Fruit fly (Drosophila melanogaster) whole organism, prepupa: ENCODE measurements around the gene CG42810.

Experiments used
- CG11294 ChIP-seq: fragments of 200-800 bp; sonication (Bioruptor generic); IDR thresholded peaks from 2 replicates; pipeline ENCODE4 v1.3.6; 2022; ENCODE audit warnings: missing biosample characterization, missing genetic modification characterization
- CG7368 ChIP-seq: fragments of 200-800 bp; sonication (Bioruptor generic); optimal IDR thresholded peaks from 3 replicates; lab custom pipeline; 2016; ENCODE audit warnings: missing biosample characterization, missing genetic modification characterization
- Eip93F ChIP-seq: fragments of 200-800 bp; sonication (Bioruptor generic); optimal IDR thresholded peaks from 2 replicates; lab custom pipeline; 2016; ENCODE audit warnings: missing biosample characterization, mild to moderate bottlenecking, missing genetic modification characterization
- Hr38 ChIP-seq: sonication (Bioruptor generic); optimal IDR thresholded peaks from 2 replicates; lab custom pipeline; 2016; ENCODE audit warnings: missing biosample characterization, missing genetic modification characterization
- fd85E ChIP-seq: fragments of 200-800 bp; sonication (Bioruptor generic); optimal IDR thresholded peaks from 3 replicates; lab custom pipeline; 2016; ENCODE audit warnings: missing biosample characterization, missing genetic modification characterization
- svp ChIP-seq: fragments of 200-800 bp; sonication (Bioruptor generic); peaks from one replicate; lab custom pipeline; 2016; ENCODE audit warnings: missing biosample characterization, missing genetic modification characterization

- no peak for TF ChIP-seq fd85E (GFP tag; lab: Kevin White, UChicago)
- no peak for TF ChIP-seq Hr38 (GFP tag; lab: Kevin White, UChicago)
- no peak for TF ChIP-seq Eip93F
- no peak for TF ChIP-seq svp (GFP tag; lab: Kevin White, UChicago)
- no peak for TF ChIP-seq CG11294
- no peak for TF ChIP-seq CG7368 (GFP tag; lab: Kevin White, UChicago)
Observed at dm6 chr2L:13430919-13431502, 28.5 kb upstream of the CG42810 start.
